Worm (Caenorhabditis elegans): ENCODE data around the gene K09F5.6.

Gene K09F5.6

DNA sequence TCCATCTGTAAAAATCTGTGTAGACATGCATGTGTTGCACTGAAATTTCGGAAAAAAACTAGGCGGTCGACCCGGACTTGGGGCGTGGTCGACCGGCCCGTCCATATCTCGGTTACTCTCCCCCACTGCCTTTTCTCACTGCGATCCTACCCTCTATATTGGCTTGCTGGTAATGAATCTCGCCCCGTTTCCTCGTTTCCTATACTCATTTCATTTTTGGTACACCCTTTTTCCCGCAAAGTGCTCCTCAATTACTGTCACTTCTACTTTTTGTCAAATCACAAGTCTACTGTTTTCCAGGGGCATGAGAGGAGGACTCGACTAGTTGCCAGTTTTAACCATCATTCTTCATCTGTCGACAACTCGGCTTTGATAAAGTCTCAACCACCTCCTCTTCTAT is at the start of gene K09F5.6:
Gene K09F5.6 (plus strand): TSS at position 301 of the 400 bp plus-strand sequence.
- TF ChIP-seq hlh-11 (tag; optimal IDR thresholded peaks at IDR 0.05) (no peak), Y48G9A.11 (GFP tag; IDR thresholded peaks at IDR 0.05) (no peak), lsy-2 (tag; optimal IDR thresholded peaks at IDR 0.05) (no peak), set-16 (GFP tag; IDR thresholded peaks at IDR 0.05) (no peak), mep-1 (tag; optimal IDR thresholded peaks at IDR 0.05) (no peak), hif-1 (tag; optimal IDR thresholded peaks at IDR 0.05) (no peak), nhr-6 (tag; optimal IDR thresholded peaks at IDR 0.05) (no peak), ZK337.2 (GFP tag; IDR thresholded peaks at IDR 0.05) (no peak), lir-3 (tag; optimal IDR thresholded peaks at IDR 0.05) (no peak)

DNA sequence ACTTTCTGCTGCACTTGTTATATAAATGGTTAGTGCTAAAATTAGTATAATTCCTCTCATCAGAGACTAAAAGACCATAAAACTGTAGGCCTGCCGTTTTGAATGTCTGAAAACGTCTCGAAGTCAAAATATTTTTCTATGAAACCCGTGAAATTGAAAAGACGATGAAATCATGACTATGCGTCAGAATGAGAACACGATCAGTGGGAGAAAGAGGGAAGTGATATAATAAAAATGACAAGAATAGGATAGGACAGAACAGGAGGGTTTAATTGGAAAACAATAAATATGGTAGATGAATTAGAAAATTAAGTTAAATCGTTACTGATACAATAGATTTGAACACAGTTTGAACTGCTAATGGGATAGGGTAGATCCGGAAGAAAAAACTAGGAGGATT is 48.4 kb upstream of the K09F5.6 start, which contains the start of gene F27D9.7:
Gene F27D9.7 (minus strand): TSS at position 101 of the 400 bp plus-strand sequence.
- no peak for TF ChIP-seq ztf-7 (tag; optimal IDR thresholded peaks at IDR 0.05)
- TF ChIP-seq aha-1 (tag): peak; percentile 49

DNA sequence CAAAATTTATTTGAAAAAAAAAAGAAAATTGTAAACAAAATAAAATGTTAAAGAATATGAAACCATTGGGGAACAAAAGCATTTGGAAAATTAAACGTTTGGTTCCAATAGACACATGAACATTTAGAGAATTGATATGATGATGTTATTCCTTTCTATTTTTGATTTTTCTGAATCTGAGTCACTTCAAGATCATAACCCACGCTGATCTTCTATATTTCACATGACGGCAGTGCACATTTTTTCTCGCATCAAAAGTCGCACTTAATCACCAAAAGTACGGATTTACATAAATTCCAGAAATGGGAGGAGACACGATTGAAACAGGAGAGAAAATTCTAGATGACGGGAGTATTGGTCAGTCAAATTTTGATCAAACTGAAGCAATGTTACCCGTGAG is 46.4 kb upstream of the K09F5.6 start, which contains the start of gene F27D9.2:
Gene F27D9.2 (plus strand): TSS at position 301 of the 400 bp plus-strand sequence.
- TF ChIP-seq ctbp-1 (GFP tag; IDR thresholded peaks at IDR 0.05) (no peak), arid-1 (GFP tag; conservative IDR thresholded peaks at IDR 0.05) (no peak), nhr-76 (tag; optimal IDR thresholded peaks at IDR 0.05) (no peak), php-3 (GFP tag; IDR thresholded peaks at IDR 0.05) (no peak), D1046.2 (GFP tag; IDR thresholded peaks at IDR 0.05) (no peak), daf-8 (GFP tag; IDR thresholded peaks at IDR 0.05) (no peak), mxl-2 (GFP tag; conservative IDR thresholded peaks at IDR 0.05) (no peak), F10B5.3 (tag; optimal IDR thresholded peaks at IDR 0.05) (no peak), ZK546.5 (tag; optimal IDR thresholded peaks at IDR 0.05) (no peak), mep-1 (tag; optimal IDR thresholded peaks at IDR 0.05) (no peak), nhr-111 (GFP tag; optimal IDR thresholded peaks at IDR 0.05) (no peak), mxl-3 (GFP tag; optimal IDR thresholded peaks at IDR 0.05) (no peak)

DNA sequence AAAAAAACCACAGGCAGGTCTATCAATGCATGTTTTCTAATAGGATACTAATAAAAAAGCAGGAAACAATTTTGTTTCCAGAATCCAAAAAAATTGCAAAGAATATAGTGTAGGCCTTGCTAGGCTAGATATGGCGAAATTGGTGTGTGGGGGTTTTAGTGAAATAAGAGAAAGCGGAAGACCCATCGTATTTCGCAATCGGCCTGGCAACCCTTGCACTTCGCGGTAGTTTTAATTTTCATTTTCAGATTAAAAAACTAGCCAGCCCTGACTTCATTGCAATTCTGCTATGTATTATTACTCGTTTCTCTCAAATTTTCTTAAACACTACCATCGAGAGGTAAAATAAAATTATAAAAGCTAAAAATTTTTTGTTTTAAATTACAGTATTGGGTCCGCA is 44.2 kb upstream of the K09F5.6 start:
- peak; percentile 24 for TF ChIP-seq aha-1 (tag)
- TF ChIP-seq ZK337.2 (GFP tag; IDR thresholded peaks at IDR 0.05): no peak

DNA sequence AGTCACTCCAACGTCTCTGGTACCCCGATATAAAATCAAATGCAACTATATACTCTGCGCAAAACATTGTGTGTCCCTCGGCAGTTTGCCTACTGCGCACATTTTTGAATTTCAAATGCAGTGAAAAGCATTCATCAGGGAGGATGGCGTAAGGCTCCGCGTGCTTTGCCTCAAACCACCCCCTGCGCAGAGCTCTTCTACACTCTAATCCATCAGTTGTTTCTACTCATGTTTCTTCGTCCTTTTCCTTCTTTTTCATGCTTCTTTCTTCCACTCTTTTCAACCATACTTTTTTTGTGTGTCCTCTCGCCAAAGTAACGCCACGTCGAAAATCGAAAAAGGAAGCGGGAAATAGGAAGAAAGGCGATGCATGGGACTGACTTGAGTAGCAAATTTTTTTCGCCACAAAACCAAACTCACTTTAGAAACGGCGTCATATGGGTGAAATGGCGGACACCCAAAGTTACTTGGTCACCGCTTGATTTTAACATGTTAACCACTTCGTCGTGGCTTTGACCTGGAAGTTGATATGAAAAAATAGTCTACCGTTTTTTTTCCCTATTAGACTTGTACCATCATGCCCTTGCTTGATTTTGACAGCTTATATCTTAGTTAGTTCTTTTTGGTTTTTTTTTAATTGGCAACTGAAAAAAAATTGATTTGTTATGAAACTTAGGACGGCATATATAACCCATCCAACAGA is 40.5 kb upstream of the K09F5.6 start:
- peak; percentile 51 for TF ChIP-seq hmg-1.1 (GFP tag; IDR thresholded peaks at IDR 0.05)
- peak; percentile 73 for TF ChIP-seq hlh-30 (tag; optimal IDR thresholded peaks at IDR 0.05; ENCODE audit: insufficient read depth)
- no peak for TF ChIP-seq ceh-82 (tag; optimal IDR thresholded peaks at IDR 0.05)
- TF ChIP-seq mep-1 (tag; optimal IDR thresholded peaks at IDR 0.05): peak; percentile 16
- no peak for TF ChIP-seq tra-1 (GFP tag; IDR thresholded peaks at IDR 0.05)
- TF ChIP-seq aha-1 (tag): peak; percentile 91
- TF ChIP-seq dve-1 (tag; optimal IDR thresholded peaks at IDR 0.05; ENCODE audit: insufficient read depth): no peak
- no peak for TF ChIP-seq rbr-2 (tag; optimal IDR thresholded peaks at IDR 0.05)
- no peak for TF ChIP-seq nhr-42 (GFP tag; IDR thresholded peaks at IDR 0.05)

DNA sequence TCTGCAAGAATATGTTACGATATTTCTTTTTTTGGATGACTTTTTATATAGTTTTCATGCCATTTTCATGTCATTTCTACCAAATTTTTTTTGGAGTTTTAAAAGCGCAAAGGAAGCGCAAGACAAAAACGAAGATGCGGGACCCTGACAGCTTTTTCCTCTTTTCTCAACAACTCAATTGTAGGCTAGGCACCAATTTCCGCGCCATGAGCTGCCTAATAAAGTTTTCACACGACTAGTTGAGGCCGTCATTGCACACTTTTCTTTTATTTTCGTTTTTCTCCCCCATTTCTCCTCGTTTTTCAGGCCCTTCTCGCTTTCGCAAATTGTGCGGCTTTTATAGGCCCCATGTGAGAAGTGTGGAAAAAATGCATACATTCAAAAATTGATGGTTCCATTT is 39.2 kb upstream of the K09F5.6 start:
- TF ChIP-seq pqm-1 (tag; optimal IDR thresholded peaks at IDR 0.05) (no peak), fkh-10 (GFP tag; optimal IDR thresholded peaks at IDR 0.05) (peak; percentile 34), ctbp-1 (GFP tag; IDR thresholded peaks at IDR 0.05) (0 out of 2 replicates have a peak, but pooled peaks have one; percentile 47), ces-1 (GFP tag; optimal IDR thresholded peaks at IDR 0.05) (peak; percentile 11)

Measured in whole organism, L4 larva.